Fruit fly (Drosophila melanogaster): ENCODE data around the gene TAF1B.

The TAF1B gene

DNA sequence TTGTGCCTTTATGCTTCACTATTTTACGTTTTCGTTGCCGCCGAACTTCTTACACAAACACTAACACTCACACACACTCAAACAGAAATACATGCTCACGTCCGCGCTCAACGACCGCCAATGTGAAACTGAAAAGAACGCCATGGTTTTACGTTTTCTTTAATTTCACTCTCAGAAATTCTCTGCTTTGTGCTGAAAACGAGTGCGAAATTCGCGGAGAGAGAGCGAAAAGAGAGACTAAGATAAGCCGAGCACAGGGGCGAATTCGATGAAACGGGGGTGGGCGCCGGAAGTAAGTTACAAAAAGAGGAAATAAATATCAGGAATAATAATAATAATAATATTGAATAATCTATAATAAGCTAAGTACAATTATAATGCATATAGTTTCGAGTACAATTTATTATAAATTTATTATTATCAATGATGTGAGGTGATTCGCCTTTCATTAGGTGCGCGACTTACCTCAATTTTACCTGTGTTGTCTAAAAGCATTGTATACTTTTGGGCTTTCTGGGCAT lies 26.4 kb upstream of the TAF1B start, which contains the start of gene Best1 (continued):
- TF ChIP-seq Dfd (GFP tag; optimal IDR thresholded peaks at IDR 0.05) (no peak), CG15269 (tag; optimal IDR thresholded peaks at IDR 0.05) (peak; percentile 95), CG4282 (GFP tag; optimal IDR thresholded peaks at IDR 0.05) (peak; percentile 26), gce (GFP tag; IDR thresholded peaks at IDR 0.05) (no peak), CG15696 (tag; optimal IDR thresholded peaks at IDR 0.05) (peak; percentile 90), CG6813 (GFP tag; optimal IDR thresholded peaks at IDR 0.05) (peak; percentile 93), CG10543 (GFP tag; optimal IDR thresholded peaks at IDR 0.05) (peak; percentile 79), ranshi (GFP tag; IDR thresholded peaks at IDR 0.05) (peak; percentile 94), CG8924 (tag; optimal IDR thresholded peaks at IDR 0.05) (peak; percentile 93), Sry-δ (GFP tag; optimal IDR thresholded peaks at IDR 0.05) (peak; percentile 12), HLH54F (GFP tag; optimal IDR thresholded peaks at IDR 0.05) (peak; percentile 78), HmgZ (tag; optimal IDR thresholded peaks at IDR 0.05) (peak; percentile 96), grn (GFP tag; optimal IDR thresholded peaks at IDR 0.05) (peak; percentile 65), seq (GFP tag; IDR thresholded peaks at IDR 0.05) (peak; percentile 80), CG9817 (tag; optimal IDR thresholded peaks at IDR 0.05) (peak; percentile 91), CG10431 (GFP tag; optimal IDR thresholded peaks at IDR 0.05) (peak; percentile 77), twi (tag; optimal IDR thresholded peaks at IDR 0.05) (peak; percentile 76), CG4820 (GFP tag; optimal IDR thresholded peaks at IDR 0.05) (peak; percentile 79), CG4730 (GFP tag; IDR thresholded peaks at IDR 0.05) (peak; percentile 87), mam (GFP tag; optimal IDR thresholded peaks at IDR 0.05) (peak; percentile 61), fd64A (GFP tag; optimal IDR thresholded peaks at IDR 0.05) (peak; percentile 59), CG10267 (tag; optimal IDR thresholded peaks at IDR 0.05) (peak; percentile 89), CG11695 (GFP tag; IDR thresholded peaks at IDR 0.05) (peak; percentile 93), Mad (GFP tag; optimal IDR thresholded peaks at IDR 0.05) (peak; percentile 85), Oli (tag; optimal IDR thresholded peaks at IDR 0.05) (peak; percentile 90), jumu (GFP tag; optimal IDR thresholded peaks at IDR 0.05) (peak; percentile 47), TFAM (GFP tag; optimal IDR thresholded peaks at IDR 0.05) (peak; percentile 23), wdn (GFP tag; IDR thresholded peaks at IDR 0.05) (peak; percentile 86), CG9932 (GFP tag; IDR thresholded peaks at IDR 0.05) (peak; percentile 97), Ets65A (GFP tag) (peak; percentile 86), Scr (GFP tag; IDR thresholded peaks at IDR 0.05; ENCODE audit: partially characterized antibody) (peak; percentile 47), tna (GFP tag; IDR thresholded peaks at IDR 0.05; ENCODE audit: partially characterized antibody) (no peak), psq (GFP tag; optimal IDR thresholded peaks at IDR 0.05) (peak; percentile 89), zen (tag; optimal IDR thresholded peaks at IDR 0.05) (peak; percentile 92), scrt (GFP tag; optimal IDR thresholded peaks at IDR 0.05) (peak; percentile 87), trh (GFP tag; optimal IDR thresholded peaks at IDR 0.05) (peak; percentile 69), salm (tag; optimal IDR thresholded peaks at IDR 0.05) (peak; percentile 80), repo (GFP tag; optimal IDR thresholded peaks at IDR 0.05) (peak; percentile 56), CG16779 (GFP tag; IDR thresholded peaks at IDR 0.05) (peak; percentile 83), zf30C (GFP tag; optimal IDR thresholded peaks at IDR 0.05) (peak; percentile 6), CG14050 (GFP tag; IDR thresholded peaks at IDR 0.05) (peak; percentile 85), CkIIα-i1 (GFP tag; IDR thresholded peaks at IDR 0.05) (peak; percentile 55; the same call in 1 of the 2 replicates), Dip3 (GFP tag; optimal IDR thresholded peaks at IDR 0.05) (peak; percentile 67), stc (GFP tag; IDR thresholded peaks at IDR 0.05) (peak; percentile 90), CG10321 (GFP tag; IDR thresholded peaks at IDR 0.05) (peak; percentile 68), ssp (GFP tag; IDR thresholded peaks at IDR 0.05) (peak; percentile 77), D19A (tag; optimal IDR thresholded peaks at IDR 0.05) (peak; percentile 88), nom (GFP tag; optimal IDR thresholded peaks at IDR 0.05) (peak; percentile 86), CG32772 (GFP tag; IDR thresholded peaks at IDR 0.05) (peak; percentile 88), Sry-β (GFP tag; optimal IDR thresholded peaks at IDR 0.05) (peak; percentile 35), ap (GFP tag; IDR thresholded peaks at IDR 0.05) (peak; percentile 85)
